Worm (Caenorhabditis elegans): ENCODE measurements around the gene srv-21.

- TF ChIP-seq hrde-1 (tag; optimal IDR thresholded peaks at IDR 0.05; ENCODE audit: borderline replicate concordance) (no peak), nfya-1 (tag; optimal IDR thresholded peaks at IDR 0.05; ENCODE audit: borderline replicate concordance, insufficient read depth) (no peak), madf-3 (GFP tag; IDR thresholded peaks at IDR 0.05) (no peak), lag-1 (GFP tag; IDR thresholded peaks at IDR 0.05) (no peak), tbp1 (GFP tag; optimal IDR thresholded peaks at IDR 0.05) (no peak), unc-130 (GFP tag; optimal IDR thresholded peaks at IDR 0.05) (no peak), dpl-1 (GFP tag; optimal IDR thresholded peaks at IDR 0.05) (no peak)
Measured at ce11 chrIV:5856975-5857374, 20.2 kb downstream of the srv-21 start.

All from whole organism, young adult.